Worm (Caenorhabditis elegans) whole organism, L2 larva: ENCODE data around the gene F11A10.6.
A peak's percentile ranks its signal among the peaks of the same experiment; 100 is the strongest.

ENCODE experiments used
- C34F6.9 ChIP-seq: fragments of 150-350 bp; optimal IDR thresholded peaks from 2 replicates; lab custom pipeline; 2014; ENCODE audit warnings: missing biosample characterization, missing genetic modification characterization
- F13H6.1 ChIP-seq: sonication (generic microtip); optimal IDR thresholded peaks from 2 replicates; lab custom pipeline; 2016; ENCODE audit warnings: missing genetic modification characterization, missing compliant biosample characterization
- R02D3.7 ChIP-seq: fragments of 150-350 bp; optimal IDR thresholded peaks from 2 replicates; lab custom pipeline; 2014; ENCODE audit warnings: missing biosample characterization, missing genetic modification characterization
- Y55F3AM.14 ChIP-seq: fragments of 200-800 bp; sonication (Bioruptor generic); optimal IDR thresholded peaks from 2 replicates; lab custom pipeline; 2018; ENCODE audit warnings: mild to moderate bottlenecking, missing genetic modification characterization, missing compliant biosample characterization
- ZK546.5 ChIP-seq: sonication (generic microtip); optimal IDR thresholded peaks from 2 replicates; lab custom pipeline; 2017; ENCODE audit warnings: missing biosample characterization, missing genetic modification characterization
- alr-1 ChIP-seq: fragments of 150-350 bp; optimal IDR thresholded peaks from 2 replicates; lab custom pipeline; 2014; ENCODE audit warnings: missing biosample characterization, missing genetic modification characterization
- aly-2 ChIP-seq: fragments of 150-350 bp; optimal IDR thresholded peaks from 2 replicates; lab custom pipeline; 2014; ENCODE audit warnings: missing biosample characterization, missing genetic modification characterization
- ama-1 ChIP-seq: fragments of 150-350 bp; optimal IDR thresholded peaks from 2 replicates; lab custom pipeline; 2018; ENCODE audit warnings: inconsistent platforms
- blmp-1 ChIP-seq: sonication (generic microtip); optimal IDR thresholded peaks from 2 replicates; lab custom pipeline; 2017; ENCODE audit warnings: missing genetic modification characterization, mild to moderate bottlenecking, missing compliant biosample characterization, antibody characterized with exemption, moderate library complexity; ENCODE audit not compliant: insufficient read depth
- ceh-16 ChIP-seq: fragments of 150-350 bp; optimal IDR thresholded peaks from 2 replicates; lab custom pipeline; 2014; ENCODE audit warnings: missing biosample characterization, missing genetic modification characterization
- ceh-82 ChIP-seq: fragments of 150-350 bp; optimal IDR thresholded peaks from 2 replicates; lab custom pipeline; 2014; ENCODE audit warnings: missing biosample characterization, missing genetic modification characterization
- crh-2 ChIP-seq: sonication (generic microtip); optimal IDR thresholded peaks from 2 replicates; lab custom pipeline; 2017; ENCODE audit warnings: missing biosample characterization, missing genetic modification characterization
- dmd-4 ChIP-seq: sonication (generic microtip); optimal IDR thresholded peaks from 2 replicates; lab custom pipeline; 2017; ENCODE audit warnings: missing biosample characterization, missing genetic modification characterization
- egl-27 ChIP-seq: sonication (generic microtip); optimal IDR thresholded peaks from 3 replicates; lab custom pipeline; 2017; ENCODE audit warnings: missing biosample characterization, missing genetic modification reagents, missing genetic modification characterization
- elt-1 ChIP-seq: fragments of 150-350 bp; optimal IDR thresholded peaks from 2 replicates; lab custom pipeline; 2014; ENCODE audit warnings: missing biosample characterization, missing genetic modification characterization
- elt-3 ChIP-seq: sonication (generic microtip); optimal IDR thresholded peaks from 2 replicates; lab custom pipeline; 2017; ENCODE audit warnings: missing biosample characterization, missing genetic modification characterization
- fos-1 ChIP-seq: fragments of 150-350 bp; optimal IDR thresholded peaks from 2 replicates; lab custom pipeline; 2014; ENCODE audit warnings: missing biosample characterization, missing genetic modification characterization
- gmeb-1 ChIP-seq: fragments of 150-350 bp; optimal IDR thresholded peaks from 2 replicates; lab custom pipeline; 2014; ENCODE audit warnings: missing biosample characterization, missing genetic modification characterization
- lin-11 ChIP-seq: fragments of 150-350 bp; sonication (generic microtip); optimal IDR thresholded peaks from 2 replicates; lab custom pipeline; 2014; ENCODE audit warnings: missing biosample characterization, missing genetic modification characterization, inconsistent platforms, mixed read lengths
- lin-13 ChIP-seq: fragments of 150-350 bp; optimal IDR thresholded peaks from 2 replicates; lab custom pipeline; 2014; ENCODE audit warnings: missing biosample characterization, missing genetic modification reagents, missing genetic modification characterization
- lin-39 ChIP-seq: fragments of 150-350 bp; optimal IDR thresholded peaks from 2 replicates; lab custom pipeline; 2014; ENCODE audit warnings: missing biosample characterization, missing genetic modification reagents, missing genetic modification characterization
- lsy-2 ChIP-seq, 2 experiments: fragments of 150-350 bp in 1 of 2; sonication (generic microtip) in 1 of 2; optimal IDR thresholded peaks; 2 replicates each; lab custom pipeline; 2014 to 2017; ENCODE audit warnings: missing biosample characterization in 2 of 2, missing genetic modification characterization in 2 of 2
- mab-5 ChIP-seq: fragments of 150-350 bp; optimal IDR thresholded peaks from 2 replicates; lab custom pipeline; 2014; ENCODE audit warnings: missing biosample characterization, missing genetic modification characterization
- mbf-1 ChIP-seq: sonication (generic microtip); optimal IDR thresholded peaks from 2 replicates; lab custom pipeline; 2017; ENCODE audit warnings: missing biosample characterization, missing genetic modification characterization
- mdl-1 ChIP-seq, 2 experiments: fragments of 150-350 bp in 1 of 2; sonication (generic microtip) in 1 of 2; optimal IDR thresholded peaks; 2 replicates each; lab custom pipeline; 2017; ENCODE audit warnings: missing biosample characterization in 2 of 2, missing genetic modification characterization in 2 of 2
- nhr-10 ChIP-seq: sonication (generic microtip); optimal IDR thresholded peaks from 2 replicates; lab custom pipeline; 2017; ENCODE audit warnings: missing biosample characterization, missing genetic modification characterization
- nhr-11 ChIP-seq: fragments of 150-350 bp; optimal IDR thresholded peaks from 2 replicates; lab custom pipeline; 2014; ENCODE audit warnings: missing biosample characterization, missing genetic modification characterization
- nhr-12 ChIP-seq: fragments of 150-350 bp; optimal IDR thresholded peaks from 2 replicates; lab custom pipeline; 2014; ENCODE audit warnings: missing biosample characterization, missing genetic modification characterization
- nhr-129 ChIP-seq: fragments of 150-350 bp; optimal IDR thresholded peaks from 2 replicates; lab custom pipeline; 2014; ENCODE audit warnings: missing biosample characterization, missing genetic modification characterization
- nhr-21 ChIP-seq: fragments of 150-350 bp; optimal IDR thresholded peaks from 2 replicates; lab custom pipeline; 2014; ENCODE audit warnings: missing biosample characterization, missing genetic modification characterization
- nhr-23 ChIP-seq: fragments of 150-350 bp; optimal IDR thresholded peaks from 2 replicates; lab custom pipeline; 2014; ENCODE audit warnings: missing biosample characterization, missing genetic modification reagents, missing genetic modification characterization
- nhr-237 ChIP-seq: fragments of 150-350 bp; optimal IDR thresholded peaks from 2 replicates; lab custom pipeline; 2014; ENCODE audit warnings: missing biosample characterization, missing genetic modification characterization
- nhr-25 ChIP-seq: fragments of 150-350 bp; sonication (generic microtip); optimal IDR thresholded peaks from 3 replicates; lab custom pipeline; 2014; ENCODE audit warnings: missing biosample characterization, missing genetic modification characterization
- nhr-6 ChIP-seq: fragments of 150-350 bp; optimal IDR thresholded peaks from 2 replicates; lab custom pipeline; 2014; ENCODE audit warnings: missing biosample characterization, missing genetic modification characterization
- nhr-77 ChIP-seq: fragments of 150-350 bp; optimal IDR thresholded peaks from 2 replicates; lab custom pipeline; 2014; ENCODE audit warnings: missing biosample characterization, missing genetic modification characterization
- peb-1 ChIP-seq: fragments of 150-350 bp; optimal IDR thresholded peaks from 2 replicates; lab custom pipeline; 2014; ENCODE audit warnings: missing biosample characterization, missing genetic modification characterization
- sem-4 ChIP-seq: fragments of 150-350 bp; optimal IDR thresholded peaks from 2 replicates; lab custom pipeline; 2014; ENCODE audit warnings: missing biosample characterization, missing genetic modification reagents, missing genetic modification characterization
- skn-1 ChIP-seq: sonication (generic microtip); optimal IDR thresholded peaks from 2 replicates; lab custom pipeline; 2017; ENCODE audit warnings: missing biosample characterization, missing genetic modification characterization
- sma-3 ChIP-seq: sonication (generic microtip); optimal IDR thresholded peaks from 2 replicates; lab custom pipeline; 2016; ENCODE audit warnings: missing genetic modification reagents, missing genetic modification characterization, missing compliant biosample characterization
- sma-9 ChIP-seq, 2 experiments: fragments of 150-350 bp in 1 of 2; sonication (generic microtip) in 1 of 2; optimal IDR thresholded peaks; 2 replicates each; lab custom pipeline; 2014 to 2016; ENCODE audit warnings: missing genetic modification characterization in 2 of 2, mild to moderate bottlenecking in 1 of 2, missing biosample characterization in 1 of 2, missing compliant biosample characterization in 1 of 2, missing genetic modification reagents in 1 of 2, moderate library complexity in 1 of 2
- snpc-4 ChIP-seq: fragments of 150-350 bp; optimal IDR thresholded peaks from 2 replicates; lab custom pipeline; 2014; ENCODE audit warnings: missing biosample characterization, missing genetic modification characterization
- unc-39 ChIP-seq: fragments of 150-350 bp; optimal IDR thresholded peaks from 2 replicates; lab custom pipeline; 2014; ENCODE audit warnings: missing biosample characterization, missing genetic modification characterization
- unc-55 ChIP-seq: fragments of 150-350 bp; sonication (generic microtip); optimal IDR thresholded peaks from 3 replicates; lab custom pipeline; 2014; ENCODE audit warnings: missing biosample characterization, missing genetic modification reagents, missing genetic modification characterization
- unc-62 ChIP-seq: fragments of 150-350 bp; optimal IDR thresholded peaks from 2 replicates; lab custom pipeline; 2014; ENCODE audit warnings: missing biosample characterization, missing genetic modification reagents, missing genetic modification characterization
- zag-1 ChIP-seq: fragments of 150-350 bp; optimal IDR thresholded peaks from 2 replicates; lab custom pipeline; 2014; ENCODE audit warnings: missing biosample characterization, missing genetic modification characterization
- ztf-1 ChIP-seq: fragments of 200-800 bp; sonication (Bioruptor generic); conservative IDR thresholded peaks from 2 replicates; pipeline ENCODE4 v1.3.6; 2022; ENCODE audit warnings: missing genetic modification characterization, missing compliant biosample characterization
- ztf-11 ChIP-seq: sonication (generic microtip); optimal IDR thresholded peaks from 2 replicates; lab custom pipeline; 2017; ENCODE audit warnings: missing biosample characterization, missing genetic modification characterization
- ztf-4 ChIP-seq: fragments of 150-350 bp; optimal IDR thresholded peaks from 2 replicates; lab custom pipeline; 2014; ENCODE audit warnings: missing biosample characterization, missing genetic modification characterization

Gene F11A10.6

ce11 chrIV:12044844-12045738 lies 44.4 kb downstream of the F11A10.6 start:
- TF ChIP-seq nhr-21 (tag; lab: Kevin White, UChicago) = peak; percentile 47
- no peak for TF ChIP-seq unc-39
- TF ChIP-seq C34F6.9 (tag; lab: Kevin White, UChicago) = no peak
- TF ChIP-seq ceh-82 (tag; lab: Kevin White, UChicago) = no peak
- no peak for TF ChIP-seq elt-1 (tag; lab: Kevin White, UChicago)
- peak; percentile 29 for TF ChIP-seq ceh-16 (tag; lab: Kevin White, UChicago)
- TF ChIP-seq egl-27 (tag; lab: Kevin White, UChicago) = peak; percentile 34
- TF ChIP-seq sem-4 (tag; lab: Kevin White, UChicago) = no peak
- TF ChIP-seq crh-2 (tag; lab: Kevin White, UChicago) = no peak
- TF ChIP-seq F13H6.1 (tag; lab: Kevin White, UChicago) = no peak
- TF ChIP-seq alr-1 = no peak
- peak; percentile 36 for TF ChIP-seq nhr-25 (tag; lab: Kevin White, UChicago)
- TF ChIP-seq mbf-1 (tag; lab: Kevin White, UChicago) = no peak
- no peak for TF ChIP-seq peb-1
- TF ChIP-seq lsy-2 (tag; optimal IDR thresholded peaks at IDR 0.05; lab: Kevin White, UChicago) = peak in 1 of 2 experiments; percentile 21
- no peak for TF ChIP-seq mdl-1 (tag; optimal IDR thresholded peaks at IDR 0.05; lab: Kevin White, UChicago)
- no peak for TF ChIP-seq R02D3.7 (tag; lab: Kevin White, UChicago)
- no peak for TF ChIP-seq nhr-6
- TF ChIP-seq mab-5 (tag; lab: Kevin White, UChicago) = no peak
- no peak for TF ChIP-seq ama-1 (lab: Kevin White, UChicago)
- no peak for TF ChIP-seq lin-39
- no peak for TF ChIP-seq ztf-11 (tag; lab: Kevin White, UChicago)
- TF ChIP-seq fos-1 (tag; lab: Kevin White, UChicago) = peak; percentile 28
- TF ChIP-seq dmd-4 (tag; lab: Kevin White, UChicago) = no peak
- peak; percentile 59 for TF ChIP-seq sma-3 (GFP tag; lab: Kevin White, UChicago)
- TF ChIP-seq skn-1 (tag; lab: Kevin White, UChicago) = no peak
- no peak for TF ChIP-seq ZK546.5 (tag; lab: Kevin White, UChicago)
- no peak for TF ChIP-seq Y55F3AM.14 (GFP tag; lab: Kevin White, UChicago)
- TF ChIP-seq aly-2 (tag; lab: Kevin White, UChicago) = no peak
- no peak for TF ChIP-seq snpc-4 (tag; lab: Kevin White, UChicago)
- peak; percentile 56 for TF ChIP-seq blmp-1 (tag; lab: Kevin White, UChicago)
- TF ChIP-seq nhr-12 (tag; lab: Kevin White, UChicago) = no peak
- TF ChIP-seq nhr-23 (tag; lab: Kevin White, UChicago) = no peak
- no peak for TF ChIP-seq elt-3 (tag; lab: Kevin White, UChicago)
- TF ChIP-seq ztf-4 (tag; lab: Kevin White, UChicago) = no peak
- TF ChIP-seq sma-9 (GFP tag; optimal IDR thresholded peaks at IDR 0.05; lab: Kevin White, UChicago) = peak; percentile 83
- no peak for TF ChIP-seq sma-9 (tag; optimal IDR thresholded peaks at IDR 0.05; lab: Kevin White, UChicago)
- TF ChIP-seq lin-13 (GFP tag; lab: Kevin White, UChicago) = no peak
- TF ChIP-seq unc-62 = no peak
- no peak for TF ChIP-seq zag-1 (tag; lab: Kevin White, UChicago)
- no peak for TF ChIP-seq nhr-11
- TF ChIP-seq gmeb-1 (tag; lab: Kevin White, UChicago) = no peak
- no peak for TF ChIP-seq lin-11 (tag; lab: Kevin White, UChicago)
- no peak for TF ChIP-seq nhr-77 (tag; lab: Kevin White, UChicago)
- no peak for TF ChIP-seq nhr-237 (tag; lab: Kevin White, UChicago)
- no peak for TF ChIP-seq ztf-1 (GFP tag; lab: Robert Waterston, UW)
- TF ChIP-seq nhr-10 = no peak
- no peak for TF ChIP-seq unc-55 (GFP tag; lab: Kevin White, UChicago)
- TF ChIP-seq nhr-129 = peak; percentile 64
